Worm (Caenorhabditis elegans): ENCODE measurements around the gene M03B6.5.

DNA sequence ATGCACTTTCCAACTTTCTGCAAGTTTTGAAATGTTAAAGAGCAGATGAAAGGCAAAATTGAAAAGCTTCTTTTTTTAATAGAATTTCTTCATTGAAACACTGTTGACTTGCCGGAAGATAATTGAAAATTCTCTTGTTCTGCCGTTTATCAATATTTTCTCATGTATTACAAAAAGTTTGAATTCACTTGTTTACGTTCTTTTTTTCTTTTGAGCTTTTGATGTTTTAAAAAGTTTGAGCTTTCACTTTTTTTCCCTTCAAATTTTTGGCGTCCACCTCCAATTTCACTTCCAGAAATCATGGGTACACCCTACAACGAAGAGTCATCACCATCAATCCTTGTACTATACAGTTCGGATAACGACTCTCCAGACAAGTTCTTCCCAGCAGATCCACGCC lies 9.6 kb upstream of the M03B6.5 start, which contains the start of gene F19D8.2:
- TF ChIP-seq dao-5 (tag; optimal IDR thresholded peaks at IDR 0.05) (no peak), him-1 (tag; optimal IDR thresholded peaks at IDR 0.05) (no peak), W03F9.2 (tag; optimal IDR thresholded peaks at IDR 0.05) (no peak)
